Fruit fly (Drosophila melanogaster): ENCODE measurements around the gene CG43115.

The CG43115 gene

DNA sequence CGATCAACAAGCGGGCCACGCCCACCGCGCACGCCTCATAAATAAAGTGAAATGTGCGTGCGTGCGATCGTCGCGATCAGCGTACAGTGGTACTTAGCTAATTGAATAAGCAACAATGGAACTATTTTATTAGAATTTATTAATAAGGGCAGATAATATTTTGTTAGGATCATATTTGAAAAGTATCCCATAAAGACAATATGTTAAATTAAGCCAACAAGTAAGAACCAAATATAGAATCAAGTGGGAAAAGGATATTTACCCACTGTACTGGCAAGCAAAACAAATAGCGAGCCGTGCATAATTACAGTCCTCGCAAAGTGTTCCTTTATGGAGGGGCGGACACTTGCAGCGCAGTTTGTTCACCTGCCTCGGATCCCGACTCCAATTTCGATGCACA lies 44.1 kb downstream of the CG43115 start (continued):
- peak; percentile 11 for TF ChIP-seq CG2712 (tag; optimal IDR thresholded peaks at IDR 0.05)
- TF ChIP-seq jing (GFP tag; optimal IDR thresholded peaks at IDR 0.05) = no peak
- no peak for TF ChIP-seq her (GFP tag; optimal IDR thresholded peaks at IDR 0.05)
- no peak for TF ChIP-seq CG1603 (tag; optimal IDR thresholded peaks at IDR 0.05)
- TF ChIP-seq ssp (GFP tag; IDR thresholded peaks at IDR 0.05) = 0 out of 2 replicates have a peak, but pooled peaks have one; percentile 5
- TF ChIP-seq CG3407 (GFP tag; optimal IDR thresholded peaks at IDR 0.05) = no peak
- no peak for TF ChIP-seq btn (GFP tag; optimal IDR thresholded peaks at IDR 0.05)
- TF ChIP-seq CG32772 (GFP tag; IDR thresholded peaks at IDR 0.05) = no peak
- TF ChIP-seq onecut (GFP tag; IDR thresholded peaks at IDR 0.05) = no peak
- TF ChIP-seq CG1647 (GFP tag; optimal IDR thresholded peaks at IDR 0.05) = no peak
- TF ChIP-seq CG15696 (tag; optimal IDR thresholded peaks at IDR 0.05) = no peak
- TF ChIP-seq CG6791 (GFP tag; IDR thresholded peaks at IDR 0.05; ENCODE audit: partially characterized antibody) = no peak
- TF ChIP-seq Asciz (GFP tag; optimal IDR thresholded peaks at IDR 0.05) = no peak
- no peak for TF ChIP-seq Atf-2 (GFP tag; optimal IDR thresholded peaks at IDR 0.05)
- no peak for TF ChIP-seq h (optimal IDR thresholded peaks at IDR 0.05)
- no peak for TF ChIP-seq CG10565 (GFP tag; optimal IDR thresholded peaks at IDR 0.05)
- no peak for TF ChIP-seq stc (GFP tag; IDR thresholded peaks at IDR 0.05)
- no peak for TF ChIP-seq pnt (GFP tag; optimal IDR thresholded peaks at IDR 0.05)
- TF ChIP-seq Fer2 (tag; optimal IDR thresholded peaks at IDR 0.05) = no peak
- TF ChIP-seq cwo (GFP tag; optimal IDR thresholded peaks at IDR 0.05) = no peak

DNA sequence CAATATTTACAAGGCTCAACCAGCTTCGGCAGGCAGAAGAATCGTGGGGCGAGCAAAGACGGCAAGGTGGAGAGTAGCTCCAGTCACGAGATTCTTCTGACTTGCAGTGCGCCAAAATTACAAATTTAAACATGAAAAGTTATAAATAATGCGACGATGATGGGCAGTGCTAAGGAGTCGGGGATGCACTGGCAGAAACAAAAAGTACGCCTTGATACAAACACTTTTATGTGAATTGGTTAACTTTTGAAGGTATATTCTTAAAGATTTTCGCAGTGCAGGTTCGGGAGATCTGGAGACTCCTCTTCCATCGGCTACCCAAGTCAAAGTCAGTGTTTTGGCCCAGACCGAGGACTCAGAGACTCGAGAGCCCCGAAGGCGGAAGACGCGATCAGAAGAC lies 44.8 kb downstream of the CG43115 start:
- TF ChIP-seq CG30431 (GFP tag; optimal IDR thresholded peaks at IDR 0.05) = no peak
- peak; percentile 39 for TF ChIP-seq lbe (GFP tag; optimal IDR thresholded peaks at IDR 0.05)

DNA sequence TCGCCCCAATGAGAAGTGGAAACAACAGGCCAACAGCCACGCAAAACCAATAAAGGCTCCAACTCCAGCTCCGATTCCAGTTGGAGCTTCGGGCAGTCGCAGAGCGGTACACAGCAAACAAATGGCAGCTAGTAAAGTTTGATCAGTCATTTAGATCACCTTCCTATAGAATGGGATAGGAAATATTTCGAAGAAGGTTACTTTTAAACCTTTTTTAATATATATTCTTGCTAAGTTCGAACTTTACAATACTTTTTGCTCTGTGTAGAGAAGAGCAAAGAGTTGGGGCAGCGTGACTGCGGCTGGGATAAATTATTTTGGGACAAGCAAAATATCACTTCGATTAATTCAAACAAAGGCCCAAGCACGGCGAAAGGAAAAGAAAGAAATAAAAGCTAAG lies 46.0 kb downstream of the CG43115 start:
- TF ChIP-seq rib (GFP tag; IDR thresholded peaks at IDR 0.05) (no peak), grn (GFP tag; optimal IDR thresholded peaks at IDR 0.05) (no peak), CG4617 (GFP tag; optimal IDR thresholded peaks at IDR 0.05; ENCODE audit: borderline replicate concordance) (no peak), Hmx (GFP tag; optimal IDR thresholded peaks at IDR 0.05) (no peak), ewg (GFP tag; optimal IDR thresholded peaks at IDR 0.05) (no peak), HLH3B (GFP tag; IDR thresholded peaks at IDR 0.05) (no peak), eve (GFP tag; optimal IDR thresholded peaks at IDR 0.05) (no peak), salm (tag; optimal IDR thresholded peaks at IDR 0.05) (no peak), dmrt99B (tag; optimal IDR thresholded peaks at IDR 0.05) (no peak), sens (GFP tag) (peak; percentile 31), CG17385 (GFP tag; optimal IDR thresholded peaks at IDR 0.05) (no peak), z (GFP tag; IDR thresholded peaks at IDR 0.05) (no peak), corto (GFP tag; optimal IDR thresholded peaks at IDR 0.05) (peak; percentile 42), Meics (GFP tag; optimal IDR thresholded peaks at IDR 0.05) (no peak), Drgx (GFP tag; IDR thresholded peaks at IDR 0.05) (0 out of 2 replicates have a peak, but pooled peaks have one; percentile 32), mirr (GFP tag; optimal IDR thresholded peaks at IDR 0.05) (no peak), sr (GFP tag; IDR thresholded peaks at IDR 0.05) (no peak), Ets97D (GFP tag; optimal IDR thresholded peaks at IDR 0.05) (no peak), CG17829 (tag; optimal IDR thresholded peaks at IDR 0.05) (no peak), NFAT (GFP tag; IDR thresholded peaks at IDR 0.05) (no peak), nom (GFP tag; optimal IDR thresholded peaks at IDR 0.05) (peak; percentile 45), fu2 (GFP tag; optimal IDR thresholded peaks at IDR 0.05) (no peak), lbe (GFP tag; optimal IDR thresholded peaks at IDR 0.05) (peak; percentile 64), run (tag; optimal IDR thresholded peaks at IDR 0.05) (no peak), BtbVII (GFP tag; optimal IDR thresholded peaks at IDR 0.05) (no peak), CG1603 (tag; optimal IDR thresholded peaks at IDR 0.05) (peak; percentile 18), psq (GFP tag; optimal IDR thresholded peaks at IDR 0.05) (no peak), fd102C (GFP tag; optimal IDR thresholded peaks at IDR 0.05) (no peak), MTF-1 (GFP tag; optimal IDR thresholded peaks at IDR 0.05; ENCODE audit: borderline replicate concordance) (no peak), Hmr (GFP tag; optimal IDR thresholded peaks at IDR 0.05) (no peak)

Measured in whole organism, embryonic.